Worm (Caenorhabditis elegans): ENCODE data around the gene C30H6.12.

DNA sequence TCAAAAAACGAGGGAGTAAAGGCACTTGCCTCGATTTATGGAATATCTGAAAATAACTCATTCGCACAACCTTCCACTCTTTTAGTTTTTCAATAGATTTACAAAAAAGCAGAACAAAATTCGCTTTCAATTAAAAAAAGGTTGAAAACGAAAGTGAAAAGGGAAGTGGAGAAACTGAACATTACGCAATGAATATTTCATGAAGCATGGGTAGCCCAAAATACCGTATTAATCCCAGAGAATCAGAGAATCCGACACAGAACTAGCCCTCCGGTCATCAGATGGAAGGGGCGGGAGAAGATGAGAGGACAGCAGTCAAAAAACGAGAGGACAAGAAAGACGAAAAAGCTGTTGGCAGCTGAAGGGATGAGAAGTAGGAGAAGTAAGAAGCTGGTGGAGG, 11.7 kb upstream of the C30H6.12 start, which contains the start of gene C30H6.5:
- TF ChIP-seq ama-1 (optimal IDR thresholded peaks at IDR 0.05), result no peak
- TF ChIP-seq flt-1 (GFP tag; IDR thresholded peaks at IDR 0.05), result no peak
- TF ChIP-seq aly-1 (tag; optimal IDR thresholded peaks at IDR 0.05), result no peak
- TF ChIP-seq hmg-4 (GFP tag; optimal IDR thresholded peaks at IDR 0.05), result no peak
- no peak for TF ChIP-seq B0310.2 (tag; optimal IDR thresholded peaks at IDR 0.05)
- TF ChIP-seq tbx-37 (GFP tag; conservative IDR thresholded peaks at IDR 0.05), result no peak
- no peak for TF ChIP-seq hnd-1 (tag; optimal IDR thresholded peaks at IDR 0.05)
- no peak for TF ChIP-seq ets-7 (tag; optimal IDR thresholded peaks at IDR 0.05)

All from whole organism, early embryonic.